Worm (Caenorhabditis elegans): ENCODE data around the gene taf-6.2.

Gene taf-6.2

DNA sequence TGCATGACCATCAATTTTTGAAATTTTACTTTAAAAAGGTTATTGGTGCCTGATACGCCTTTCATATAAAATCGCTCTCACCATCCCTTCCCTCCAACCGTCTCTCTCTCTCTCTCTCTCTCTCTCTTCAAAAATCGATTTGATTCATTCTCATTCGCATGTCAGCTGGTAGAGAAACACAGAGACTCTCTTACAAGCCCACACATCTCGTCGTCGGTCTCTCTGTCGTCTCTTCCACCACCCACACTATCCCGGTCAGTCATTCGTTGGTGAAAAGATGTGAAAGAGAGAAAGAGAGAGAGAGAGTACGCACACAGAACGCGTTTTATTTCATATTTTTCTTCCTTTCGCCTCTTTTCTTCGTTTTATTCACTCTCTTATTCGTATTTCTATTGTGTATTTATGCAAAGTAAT, 47.9 kb upstream of the taf-6.2 start (continued):
- TF ChIP-seq ceh-16 (tag; optimal IDR thresholded peaks at IDR 0.05) = no peak
- TF ChIP-seq nhr-77 (tag; optimal IDR thresholded peaks at IDR 0.05) = no peak
- TF ChIP-seq snpc-4 (tag; optimal IDR thresholded peaks at IDR 0.05) = peak; percentile 42
- peak; percentile 48 for TF ChIP-seq ama-1 (optimal IDR thresholded peaks at IDR 0.05)
- TF ChIP-seq nhr-23 (tag; optimal IDR thresholded peaks at IDR 0.05) = no peak
- peak; percentile 62 for TF ChIP-seq nhr-6 (tag; optimal IDR thresholded peaks at IDR 0.05)
- TF ChIP-seq lin-39 (tag; optimal IDR thresholded peaks at IDR 0.05) = no peak
- no peak for TF ChIP-seq ZK546.5 (tag; optimal IDR thresholded peaks at IDR 0.05)
- no peak for TF ChIP-seq skn-1 (tag; optimal IDR thresholded peaks at IDR 0.05)

DNA sequence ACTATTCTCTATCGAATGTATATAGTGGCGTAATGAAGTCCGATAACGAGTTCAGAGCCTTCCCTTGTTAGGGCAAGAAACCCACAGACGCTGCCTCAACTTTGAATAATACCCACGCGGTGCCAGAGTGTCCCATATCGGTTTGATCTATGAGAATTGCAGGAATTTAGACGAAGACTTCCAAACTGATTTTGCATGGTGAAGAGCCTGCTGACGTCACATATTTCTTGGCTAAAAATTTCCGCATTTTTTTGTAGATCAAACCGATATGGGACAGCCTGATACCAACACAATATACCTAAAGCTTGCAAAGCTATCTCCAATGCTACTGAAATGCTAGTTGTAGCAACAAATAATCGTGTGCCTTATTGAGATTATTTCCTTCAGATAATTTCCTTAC, 47.3 kb upstream of the taf-6.2 start:
- TF ChIP-seq R02D3.7 (tag; optimal IDR thresholded peaks at IDR 0.05) (no peak), sma-9 (GFP tag; optimal IDR thresholded peaks at IDR 0.05) (no peak), sma-9 (tag; optimal IDR thresholded peaks at IDR 0.05) (no peak)

DNA sequence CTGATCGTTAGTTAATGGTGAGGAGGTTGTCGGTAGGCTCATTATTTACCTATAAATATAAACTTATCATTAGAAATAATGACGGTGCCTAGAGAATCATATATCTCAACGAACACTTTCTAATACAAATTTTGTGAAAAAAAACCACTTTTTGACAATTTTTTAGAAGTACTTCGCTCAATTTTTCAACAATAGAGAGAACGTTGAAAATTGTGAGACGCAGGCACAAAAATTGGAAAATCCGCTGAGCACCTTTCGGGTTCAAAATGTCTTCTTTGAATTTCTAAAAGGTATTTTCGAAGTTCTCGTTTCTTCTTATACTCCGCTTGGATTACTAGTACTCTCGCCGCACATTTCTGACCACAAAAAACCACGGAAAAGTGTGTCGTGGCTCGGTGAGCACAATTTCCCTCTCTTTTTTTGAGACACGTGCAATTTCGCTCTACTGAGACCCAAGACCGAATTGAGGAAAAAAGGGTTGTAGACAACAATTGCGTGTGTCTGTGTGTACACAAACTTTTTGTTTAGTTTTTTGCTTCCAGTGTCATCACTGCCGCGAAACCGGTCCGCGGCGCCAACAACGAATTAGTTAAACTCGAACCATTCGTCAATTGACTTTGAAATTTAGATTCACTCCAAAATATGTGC, 46.4 kb upstream of the taf-6.2 start, which contains the start of gene nape-1:
TSS of gene nape-1 (minus strand) at position 51 of the 648 bp plus-strand sequence.
- TF ChIP-seq gmeb-1 (tag; optimal IDR thresholded peaks at IDR 0.05) (peak; percentile 34), zag-1 (tag; optimal IDR thresholded peaks at IDR 0.05) (no peak), crh-2 (tag; optimal IDR thresholded peaks at IDR 0.05) (peak; percentile 52), sem-4 (tag; optimal IDR thresholded peaks at IDR 0.05) (no peak), blmp-1 (tag; optimal IDR thresholded peaks at IDR 0.05; ENCODE audit: insufficient read depth) (no peak), sma-9 (GFP tag; optimal IDR thresholded peaks at IDR 0.05) (peak; percentile 4), sma-9 (tag; optimal IDR thresholded peaks at IDR 0.05) (no peak), dmd-4 (tag; optimal IDR thresholded peaks at IDR 0.05) (no peak), nhr-25 (tag; optimal IDR thresholded peaks at IDR 0.05) (no peak), aly-2 (tag; optimal IDR thresholded peaks at IDR 0.05) (no peak), F13H6.1 (tag; optimal IDR thresholded peaks at IDR 0.05) (peak; percentile 68), alr-1 (tag; optimal IDR thresholded peaks at IDR 0.05) (no peak), ztf-1 (GFP tag; conservative IDR thresholded peaks at IDR 0.05) (no peak), elt-1 (tag; optimal IDR thresholded peaks at IDR 0.05) (no peak), snpc-4 (tag; optimal IDR thresholded peaks at IDR 0.05) (no peak), mab-5 (tag; optimal IDR thresholded peaks at IDR 0.05) (no peak), ceh-16 (tag; optimal IDR thresholded peaks at IDR 0.05) (no peak), mbf-1 (tag; optimal IDR thresholded peaks at IDR 0.05) (no peak), unc-62 (GFP tag; optimal IDR thresholded peaks at IDR 0.05) (no peak), ceh-82 (tag; optimal IDR thresholded peaks at IDR 0.05) (no peak), ztf-4 (tag; optimal IDR thresholded peaks at IDR 0.05) (no peak), lin-13 (GFP tag; optimal IDR thresholded peaks at IDR 0.05) (peak; percentile 41), nhr-6 (tag; optimal IDR thresholded peaks at IDR 0.05) (no peak), Y55F3AM.14 (GFP tag; optimal IDR thresholded peaks at IDR 0.05) (no peak), ztf-11 (tag; optimal IDR thresholded peaks at IDR 0.05) (no peak), unc-39 (tag; optimal IDR thresholded peaks at IDR 0.05) (no peak), lsy-2 (tag; optimal IDR thresholded peaks at IDR 0.05) (peak in 1 of 2 experiments; percentile 28), nhr-21 (tag; optimal IDR thresholded peaks at IDR 0.05) (no peak), elt-3 (tag; optimal IDR thresholded peaks at IDR 0.05) (no peak), ZK546.5 (tag; optimal IDR thresholded peaks at IDR 0.05) (no peak), peb-1 (tag; optimal IDR thresholded peaks at IDR 0.05) (no peak), egl-27 (tag; optimal IDR thresholded peaks at IDR 0.05) (no peak), nhr-129 (tag; optimal IDR thresholded peaks at IDR 0.05) (peak; percentile 74), unc-55 (GFP tag; optimal IDR thresholded peaks at IDR 0.05) (peak; percentile 47), nhr-237 (tag; optimal IDR thresholded peaks at IDR 0.05) (no peak), nhr-11 (tag; optimal IDR thresholded peaks at IDR 0.05) (no peak), nhr-23 (tag; optimal IDR thresholded peaks at IDR 0.05) (no peak), nhr-12 (tag; optimal IDR thresholded peaks at IDR 0.05) (no peak), nhr-77 (tag; optimal IDR thresholded peaks at IDR 0.05) (no peak), sma-3 (GFP tag; optimal IDR thresholded peaks at IDR 0.05) (no peak), R02D3.7 (tag; optimal IDR thresholded peaks at IDR 0.05) (no peak), mdl-1 (tag; optimal IDR thresholded peaks at IDR 0.05) (peak in 1 of 2 experiments; percentile 28), nhr-10 (tag; optimal IDR thresholded peaks at IDR 0.05) (no peak), fos-1 (tag; optimal IDR thresholded peaks at IDR 0.05) (peak; percentile 43), skn-1 (tag; optimal IDR thresholded peaks at IDR 0.05) (no peak), ama-1 (optimal IDR thresholded peaks at IDR 0.05) (no peak), C34F6.9 (tag; optimal IDR thresholded peaks at IDR 0.05) (peak; percentile 46), lin-39 (tag; optimal IDR thresholded peaks at IDR 0.05) (no peak), lin-11 (tag; optimal IDR thresholded peaks at IDR 0.05) (no peak)

All from whole organism, L2 larva.